Fruit fly (Drosophila melanogaster) whole organism, embryonic: ENCODE results near the gene CG3119.

Source experiments
- ATbp ChIP-seq: fragments of 200-800 bp; sonication (Bioruptor generic); optimal IDR thresholded peaks from 2 replicates; lab custom pipeline; 2017; ENCODE audit warnings: missing biosample characterization, mild to moderate bottlenecking, missing genetic modification characterization, missing genetic modification reagents
- Abd-B ChIP-seq: fragments of 200-800 bp; sonication (Bioruptor generic); optimal IDR thresholded peaks from 2 replicates; lab custom pipeline; 2018; ENCODE audit warnings: missing biosample characterization, mild to moderate bottlenecking, missing genetic modification characterization, moderate library complexity
- Ada2b ChIP-seq: fragments of 200-800 bp; sonication (Bioruptor generic); IDR thresholded peaks from 2 replicates; pipeline ENCODE4 v1.3.6; 2022; ENCODE audit warnings: missing biosample characterization, missing genetic modification characterization
- Awh ChIP-seq: fragments of 200-800 bp; sonication (Bioruptor generic); IDR thresholded peaks from 2 replicates; pipeline ENCODE4, ENCODE4 v1.3.6; 2022; ENCODE audit warnings: missing biosample characterization, missing genetic modification characterization
- B-H2 ChIP-seq: fragments of 200-800 bp; sonication (Bioruptor generic); optimal IDR thresholded peaks from 2 replicates; lab custom pipeline; 2018; ENCODE audit warnings: missing biosample characterization, mild to moderate bottlenecking, missing genetic modification characterization
- CG10209 ChIP-seq: fragments of 200-800 bp; sonication (Bioruptor generic); optimal IDR thresholded peaks from 3 replicates; lab custom pipeline; 2017; ENCODE audit warnings: missing biosample characterization, mild to moderate bottlenecking, missing genetic modification characterization, missing genetic modification reagents
- CG11696 ChIP-seq: fragments of 200-800 bp; sonication (Bioruptor generic); IDR thresholded peaks from 2 replicates; pipeline ENCODE4 v1.3.6; 2022; ENCODE audit warnings: missing biosample characterization, missing genetic modification characterization
- CG12071 ChIP-seq: fragments of 200-800 bp; sonication (Bioruptor generic); optimal IDR thresholded peaks from 3 replicates; lab custom pipeline; 2018; ENCODE audit warnings: missing biosample characterization, mild to moderate bottlenecking, missing genetic modification characterization
- CG12659 ChIP-seq: fragments of 200-800 bp; sonication (Bioruptor generic); optimal IDR thresholded peaks from 3 replicates; lab custom pipeline; 2017; ENCODE audit warnings: mild to moderate bottlenecking, missing biosample characterization, missing genetic modification reagents, missing genetic modification characterization
- CG15514 ChIP-seq: fragments of 200-800 bp; sonication (Bioruptor generic); optimal IDR thresholded peaks from 3 replicates; lab custom pipeline; 2017; ENCODE audit warnings: missing biosample characterization, missing genetic modification characterization, mild to moderate bottlenecking, moderate library complexity, missing genetic modification reagents
- CG31388 ChIP-seq: fragments of 200-800 bp; sonication (Bioruptor generic); optimal IDR thresholded peaks from 2 replicates; lab custom pipeline; 2016; ENCODE audit warnings: missing biosample characterization, missing genetic modification characterization
- CG3163 ChIP-seq: fragments of 200-800 bp; sonication (Bioruptor generic); optimal IDR thresholded peaks from 3 replicates; lab custom pipeline; 2016; ENCODE audit warnings: missing biosample characterization, missing genetic modification characterization
- CG3847 ChIP-seq: fragments of 200-800 bp; sonication (Bioruptor generic); IDR thresholded peaks from 2 replicates; pipeline ENCODE4 v1.3.6; 2022; ENCODE audit warnings: missing biosample characterization, missing genetic modification characterization
- CG4404 ChIP-seq: fragments of 200-800 bp; sonication (Bioruptor generic); IDR thresholded peaks from 2 replicates; pipeline ENCODE4 v1.3.6; 2022; ENCODE audit warnings: missing biosample characterization, missing genetic modification characterization
- CG4617 ChIP-seq: fragments of 200-800 bp; sonication (Bioruptor generic); optimal IDR thresholded peaks from 3 replicates; lab custom pipeline; 2016; ENCODE audit warnings: missing biosample characterization, missing genetic modification characterization, borderline replicate concordance
- CG4854 ChIP-seq: fragments of 200-800 bp; sonication (Bioruptor generic); optimal IDR thresholded peaks from 2 replicates; lab custom pipeline; 2016; ENCODE audit warnings: missing biosample characterization, missing genetic modification characterization, inconsistent platforms
- CG5180 ChIP-seq: fragments of 200-800 bp; sonication (Bioruptor generic); optimal IDR thresholded peaks from 3 replicates; lab custom pipeline; 2017; ENCODE audit warnings: missing biosample characterization, missing genetic modification characterization, mild to moderate bottlenecking, moderate library complexity, missing genetic modification reagents
- CG6813 ChIP-seq: fragments of 200-800 bp; sonication (Bioruptor generic); optimal IDR thresholded peaks from 2 replicates; lab custom pipeline; 2017; ENCODE audit warnings: missing biosample characterization, missing genetic modification characterization, mild to moderate bottlenecking, moderate library complexity, missing genetic modification reagents
- CG7987 ChIP-seq: fragments of 200-800 bp; sonication (Bioruptor generic); optimal IDR thresholded peaks from 2 replicates; lab custom pipeline; 2018; ENCODE audit warnings: missing biosample characterization, mild to moderate bottlenecking, missing genetic modification characterization, moderate library complexity
- CG8359 ChIP-seq: fragments of 200-800 bp; sonication (Bioruptor generic); optimal IDR thresholded peaks from 2 replicates; lab custom pipeline; 2017; ENCODE audit warnings: missing biosample characterization, mild to moderate bottlenecking, missing genetic modification characterization, borderline replicate concordance
- CG8478 ChIP-seq: fragments of >200 bp; optimal IDR thresholded peaks from 2 replicates; lab custom pipeline; 2018
- CG9817 ChIP-seq: fragments of 200-800 bp; sonication (Bioruptor generic); optimal IDR thresholded peaks from 2 replicates; lab custom pipeline; 2018; ENCODE audit warnings: missing biosample characterization, mild to moderate bottlenecking, missing genetic modification characterization, moderate library complexity
- D ChIP-seq, 2 experiments: fragments of 200-800 bp in 1 of 2; fragments of >200 bp in 1 of 2; sonication (Bioruptor generic) in 1 of 2; optimal IDR thresholded peaks; 2 replicates in 1 of 2; 3 replicates in 1 of 2; lab custom pipeline; 2017; ENCODE audit warnings: mild to moderate bottlenecking in 1 of 2, missing biosample characterization in 1 of 2, missing genetic modification characterization in 1 of 2, missing genetic modification reagents in 1 of 2
- Dip2 ChIP-seq: fragments of 200-800 bp; sonication (Bioruptor generic); IDR thresholded peaks from 2 replicates; pipeline ENCODE4 v1.3.6; 2022; ENCODE audit warnings: missing biosample characterization, missing genetic modification characterization
- Fer3 ChIP-seq: fragments of 200-800 bp; sonication (Bioruptor generic); optimal IDR thresholded peaks from 2 replicates; lab custom pipeline; 2018; ENCODE audit warnings: missing biosample characterization, mild to moderate bottlenecking, missing genetic modification characterization, moderate library complexity
- Hr39 ChIP-seq: fragments of >200 bp; optimal IDR thresholded peaks from 2 replicates; lab custom pipeline; 2017
- Mad ChIP-seq: fragments of 200-800 bp; sonication (Bioruptor generic); optimal IDR thresholded peaks from 2 replicates; lab custom pipeline; 2016; ENCODE audit warnings: missing biosample characterization, missing genetic modification characterization
- Spps ChIP-seq: fragments of 200-800 bp; sonication (Bioruptor generic); optimal IDR thresholded peaks from 2 replicates; lab custom pipeline; 2018; ENCODE audit warnings: missing biosample characterization, mild to moderate bottlenecking, missing genetic modification characterization
- TFAM ChIP-seq: fragments of 200-800 bp; sonication (Bioruptor generic); optimal IDR thresholded peaks from 2 replicates; lab custom pipeline; 2017; ENCODE audit warnings: missing biosample characterization, missing genetic modification characterization, inconsistent platforms
- Tbp ChIP-seq: fragments of >200 bp; optimal IDR thresholded peaks from 2 replicates; lab custom pipeline; 2018; ENCODE audit warnings: missing biosample characterization, missing genetic modification characterization
- btn ChIP-seq: fragments of 200-800 bp; sonication (Bioruptor generic); optimal IDR thresholded peaks from 2 replicates; lab custom pipeline; 2016; ENCODE audit warnings: missing biosample characterization, missing genetic modification characterization
- cas ChIP-seq: fragments of 200-800 bp; sonication (Bioruptor generic); IDR thresholded peaks from 2 replicates; pipeline ENCODE4 v1.3.6; 2022; ENCODE audit warnings: missing biosample characterization, missing genetic modification characterization
- esg ChIP-seq: fragments of 200-800 bp; sonication (Bioruptor generic); conservative IDR thresholded peaks from 2 replicates; pipeline ENCODE4 v1.3.6; 2022; ENCODE audit warnings: missing biosample characterization, missing genetic modification characterization
- hb ChIP-seq: fragments of 200-800 bp; sonication (Bioruptor generic); IDR thresholded peaks from 3 replicates; pipeline ENCODE4 v1.3.6; 2022; ENCODE audit warnings: missing biosample characterization, missing genetic modification characterization; ENCODE audit not compliant: partially characterized antibody
- hkb ChIP-seq, 2 experiments: fragments of 200-800 bp in 1 of 2; fragments of >200 bp in 1 of 2; sonication (Bioruptor generic) in 1 of 2; IDR thresholded peaks in 1 of 2; optimal IDR thresholded peaks in 1 of 2; 2 replicates each; pipeline versions ENCODE4 v1.3.6 to Lab custom; 2017 to 2022; ENCODE audit warnings: missing biosample characterization in 1 of 2, missing genetic modification characterization in 1 of 2
- kay ChIP-seq: fragments of 200-800 bp; sonication (Bioruptor generic); optimal IDR thresholded peaks from 2 replicates; lab custom pipeline; 2016; ENCODE audit warnings: missing biosample characterization, missing genetic modification characterization
- lmd ChIP-seq: fragments of 200-800 bp; sonication (Bioruptor generic); IDR thresholded peaks from 2 replicates; pipeline ENCODE4 v1.3.6; 2022; ENCODE audit warnings: missing biosample characterization, missing genetic modification characterization
- lov ChIP-seq, 2 experiments: fragments of 200-800 bp in 1 of 2; fragments of >200 bp in 1 of 2; sonication (Bioruptor generic) in 1 of 2; IDR thresholded peaks in 1 of 2; optimal IDR thresholded peaks in 1 of 2; 2 replicates in 1 of 2; 3 replicates in 1 of 2; pipeline versions ENCODE4 v1.3.6 to Lab custom; 2017 to 2022; ENCODE audit warnings: missing biosample characterization in 1 of 2, missing genetic modification characterization in 1 of 2
- luna ChIP-seq: fragments of 200-800 bp; sonication (Bioruptor generic); optimal IDR thresholded peaks from 2 replicates; lab custom pipeline; 2016; ENCODE audit warnings: missing biosample characterization, missing genetic modification characterization
- mld ChIP-seq: fragments of 200-800 bp; sonication (Bioruptor generic); IDR thresholded peaks from 3 replicates; pipeline ENCODE4 v1.3.6; 2022; ENCODE audit warnings: missing biosample characterization, missing genetic modification characterization; ENCODE audit not compliant: partially characterized antibody
- p53 ChIP-seq: fragments of 200-800 bp; sonication (Bioruptor generic); optimal IDR thresholded peaks from 2 replicates; lab custom pipeline; 2016; ENCODE audit warnings: missing biosample characterization, missing genetic modification characterization
- psq ChIP-seq: fragments of 200-800 bp; sonication (Bioruptor generic); optimal IDR thresholded peaks from 2 replicates; lab custom pipeline; 2017; ENCODE audit warnings: missing biosample characterization, missing genetic modification characterization
- pzg ChIP-seq: fragments of 200-800 bp; sonication (Bioruptor generic); optimal IDR thresholded peaks from 3 replicates; lab custom pipeline; 2018; ENCODE audit warnings: missing biosample characterization, mild to moderate bottlenecking, missing genetic modification characterization, moderate library complexity
- sqz ChIP-seq: fragments of 200-800 bp; sonication (Bioruptor generic); optimal IDR thresholded peaks from 3 replicates; lab custom pipeline; 2018; ENCODE audit warnings: missing biosample characterization, mild to moderate bottlenecking, missing genetic modification characterization
- tgo ChIP-seq: fragments of 200-800 bp; sonication (Bioruptor generic); IDR thresholded peaks from 3 replicates; pipeline ENCODE4 v1.3.6; 2022; ENCODE audit warnings: missing biosample characterization, missing genetic modification characterization
- tx ChIP-seq: fragments of 200-800 bp; sonication (Bioruptor generic); optimal IDR thresholded peaks from 2 replicates; lab custom pipeline; 2016; ENCODE audit warnings: missing biosample characterization, missing genetic modification characterization
- usp ChIP-seq: fragments of >200 bp; optimal IDR thresholded peaks from 2 replicates; lab custom pipeline; 2017; ENCODE audit warnings: missing biosample characterization, missing genetic modification characterization
- z ChIP-seq: fragments of 200-800 bp; sonication (Bioruptor generic); IDR thresholded peaks from 3 replicates; pipeline ENCODE4 v1.3.6; 2022; ENCODE audit warnings: missing biosample characterization, missing genetic modification characterization
- zfh2 ChIP-seq: fragments of 200-800 bp; sonication (Bioruptor generic); optimal IDR thresholded peaks from 2 replicates; lab custom pipeline; 2016; ENCODE audit warnings: missing biosample characterization, missing genetic modification characterization

CG3119 gene

dm6 chr2L:2830341-2830800 is 7.3 kb downstream of the CG3119 start (continued):
- no peak for TF ChIP-seq hkb (optimal IDR thresholded peaks at IDR 0.05; lab: Kevin White, UChicago)
- peak; percentile 86 for TF ChIP-seq hkb (GFP tag; IDR thresholded peaks at IDR 0.05; lab: Robert Waterston, UW)
- peak; percentile 74 for TF ChIP-seq Fer3 (tag; lab: Kevin White, UChicago)
- peak; percentile 89 for TF ChIP-seq CG10209 (GFP tag; lab: Kevin White, UChicago)
- no peak for TF ChIP-seq Hr39
- TF ChIP-seq cas (GFP tag; lab: Robert Waterston, UW) = 0 out of 2 replicates have a peak, but pooled peaks have one; percentile 10
- peak; percentile 41 for TF ChIP-seq CG31388 (GFP tag; lab: Kevin White, UChicago)
- no peak for TF ChIP-seq luna (GFP tag; lab: Kevin White, UChicago)
- TF ChIP-seq esg (GFP tag; lab: Robert Waterston, UW) = peak; percentile 73
- TF ChIP-seq CG3163 (GFP tag; lab: Kevin White, UChicago) = no peak
- TF ChIP-seq B-H2 (GFP tag; lab: Kevin White, UChicago) = no peak
- TF ChIP-seq Tbp (GFP tag; lab: Kevin White, UChicago) = no peak
- TF ChIP-seq CG12659 (GFP tag; lab: Kevin White, UChicago) = peak; percentile 94
- TF ChIP-seq CG4854 = peak; percentile 76
- peak; percentile 32; the same call in 1 of the 2 replicates for TF ChIP-seq Awh (GFP tag; lab: Robert Waterston, UW)
- TF ChIP-seq z (GFP tag; lab: Robert Waterston, UW) = no peak
- TF ChIP-seq Mad (GFP tag; lab: Kevin White, UChicago) = peak; percentile 71
- peak; percentile 64 for TF ChIP-seq Ada2b (GFP tag; lab: Robert Waterston, UW)
- TF ChIP-seq CG9817 (tag; lab: Kevin White, UChicago) = peak; percentile 75
- no peak for TF ChIP-seq D (optimal IDR thresholded peaks at IDR 0.05; lab: Kevin White, UChicago)
- TF ChIP-seq D (GFP tag; optimal IDR thresholded peaks at IDR 0.05; lab: Kevin White, UChicago) = peak; percentile 93
- no peak for TF ChIP-seq btn
- peak; percentile 74 for TF ChIP-seq sqz
- peak; percentile 83 for TF ChIP-seq CG8359 (GFP tag; lab: Kevin White, UChicago)
- no peak for TF ChIP-seq mld
- TF ChIP-seq CG12071 (GFP tag; lab: Kevin White, UChicago) = peak; percentile 28
- TF ChIP-seq lov (optimal IDR thresholded peaks at IDR 0.05; lab: Kevin White, UChicago) = no peak
- TF ChIP-seq lov (GFP tag; IDR thresholded peaks at IDR 0.05; lab: Robert Waterston, UW) = no peak
- no peak for TF ChIP-seq Dip2
- no peak for TF ChIP-seq pzg (GFP tag; lab: Kevin White, UChicago)
- TF ChIP-seq psq (GFP tag; lab: Kevin White, UChicago) = no peak
- TF ChIP-seq ATbp (GFP tag; lab: Kevin White, UChicago) = peak; percentile 87
- peak; percentile 42 for TF ChIP-seq CG7987 (GFP tag; lab: Kevin White, UChicago)
- TF ChIP-seq CG11696 = peak; percentile 25; the same call in 1 of the 2 replicates
- no peak for TF ChIP-seq usp
- TF ChIP-seq tx (GFP tag; lab: Kevin White, UChicago) = peak; percentile 17
- TF ChIP-seq hb (GFP tag; lab: Robert Waterston, UW) = no peak
- TF ChIP-seq TFAM = no peak
- peak; percentile 86 for TF ChIP-seq CG6813 (GFP tag; lab: Kevin White, UChicago)
- peak; percentile 83 for TF ChIP-seq lmd
- peak; percentile 52 for TF ChIP-seq zfh2 (GFP tag; lab: Kevin White, UChicago)
- peak; percentile 64 for TF ChIP-seq CG4404
- peak; percentile 70 for TF ChIP-seq tgo (GFP tag; lab: Robert Waterston, UW)
- peak; percentile 47 for TF ChIP-seq CG15514 (GFP tag; lab: Kevin White, UChicago)
- TF ChIP-seq Spps (tag; lab: Kevin White, UChicago) = peak; percentile 90
- peak; percentile 25 for TF ChIP-seq CG4617 (GFP tag; lab: Kevin White, UChicago)
- peak; percentile 79 for TF ChIP-seq kay (GFP tag; lab: Kevin White, UChicago)
- TF ChIP-seq CG3847 (GFP tag; lab: Robert Waterston, UW) = peak; percentile 69
- TF ChIP-seq p53 (GFP tag; lab: Kevin White, UChicago) = no peak
- no peak for TF ChIP-seq CG8478 (lab: Kevin White, UChicago)
- peak; percentile 77 for TF ChIP-seq CG5180 (GFP tag; lab: Kevin White, UChicago)
- TF ChIP-seq Abd-B (GFP tag; lab: Kevin White, UChicago) = peak; percentile 83
